Worm (Caenorhabditis elegans) whole organism, late embryonic: ENCODE data around the gene C31H1.5.

Source experiments
- ama-1 ChIP-seq: fragments of 150-350 bp; optimal IDR thresholded peaks from 2 replicates; lab custom pipeline; 2014
- ceh-31 ChIP-seq: sonication (generic microtip); optimal IDR thresholded peaks from 2 replicates; lab custom pipeline; 2016; ENCODE audit warnings: missing genetic modification characterization, missing compliant biosample characterization
- pqm-1 ChIP-seq: sonication (generic microtip); optimal IDR thresholded peaks from 2 replicates; lab custom pipeline; 2016; ENCODE audit warnings: missing genetic modification characterization, missing compliant biosample characterization
- rnt-1 ChIP-seq: sonication (generic microtip); optimal IDR thresholded peaks from 2 replicates; lab custom pipeline; 2016; ENCODE audit warnings: missing genetic modification characterization, missing compliant biosample characterization
- sox-4 ChIP-seq: sonication (generic microtip); optimal IDR thresholded peaks from 2 replicates; lab custom pipeline; 2017; ENCODE audit warnings: mild to moderate bottlenecking, missing genetic modification characterization, inconsistent platforms, missing compliant biosample characterization

DNA sequence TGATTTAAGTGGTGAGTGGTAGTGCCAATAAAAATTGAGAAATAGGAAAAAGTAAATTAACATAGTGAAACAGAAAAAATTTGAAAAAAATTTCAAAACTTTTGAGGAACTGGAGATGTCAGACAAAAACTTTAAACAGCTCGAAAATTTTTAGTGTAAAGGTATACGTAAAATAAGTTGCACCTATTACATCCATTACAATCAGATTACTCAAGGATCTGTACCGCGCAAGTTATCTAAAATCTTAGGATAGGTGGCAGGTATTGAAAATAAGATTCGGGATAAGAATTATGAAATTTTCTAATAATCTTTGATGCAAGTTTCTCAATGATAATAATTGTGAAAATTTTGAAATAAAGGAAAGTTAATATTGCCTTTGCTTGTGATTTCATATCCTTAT lies 29.8 kb downstream of the C31H1.5 start:
- TF ChIP-seq pqm-1 (tag; lab: Kevin White, UChicago) (no peak), sox-4 (no peak), ceh-31 (tag; lab: Kevin White, UChicago) (no peak), ama-1 (lab: Kevin White, UChicago) (no peak), rnt-1 (no peak)
